Fruit fly (Drosophila melanogaster) whole organism, adult: ENCODE data around the gene CG4278.

Experiments
- CG11617 ChIP-seq: fragments of 200-800 bp; sonication (Bioruptor generic); optimal IDR thresholded peaks from 2 replicates; lab custom pipeline; 2017; ENCODE audit warnings: mild to moderate bottlenecking, missing biosample characterization, missing genetic modification reagents, missing genetic modification characterization
- CG12768 ChIP-seq: fragments of 200-800 bp; sonication (Bioruptor generic); optimal IDR thresholded peaks from 2 replicates; lab custom pipeline; 2017; ENCODE audit warnings: missing biosample characterization, missing genetic modification characterization, mild to moderate bottlenecking, moderate library complexity, missing genetic modification reagents
- CG14711 ChIP-seq: fragments of 200-800 bp; sonication (Bioruptor generic); optimal IDR thresholded peaks from 2 replicates; lab custom pipeline; 2018; ENCODE audit warnings: missing biosample characterization, mild to moderate bottlenecking, missing genetic modification characterization, moderate library complexity
- CG1620 ChIP-seq: fragments of 200-800 bp; sonication (Bioruptor generic); optimal IDR thresholded peaks from 2 replicates; lab custom pipeline; 2016; ENCODE audit warnings: missing biosample characterization, missing genetic modification characterization
- CG33017 ChIP-seq: fragments of 200-800 bp; sonication (Bioruptor generic); optimal IDR thresholded peaks from 2 replicates; lab custom pipeline; 2018; ENCODE audit warnings: missing biosample characterization, mild to moderate bottlenecking, missing genetic modification characterization, moderate library complexity
- CG7045 ChIP-seq: fragments of 200-800 bp; sonication (Bioruptor generic); optimal IDR thresholded peaks from 2 replicates; lab custom pipeline; 2017; ENCODE audit warnings: missing biosample characterization, mild to moderate bottlenecking, missing genetic modification characterization
- Clk ChIP-seq: fragments of 200-800 bp; sonication (Bioruptor generic); optimal IDR thresholded peaks from 2 replicates; lab custom pipeline; 2017; ENCODE audit warnings: missing biosample characterization, missing genetic modification characterization
- Crg-1 ChIP-seq: fragments of 200-800 bp; sonication (Bioruptor generic); optimal IDR thresholded peaks from 2 replicates; lab custom pipeline; 2016; ENCODE audit warnings: missing biosample characterization, missing genetic modification characterization
- Mnt ChIP-seq: fragments of 200-800 bp; sonication (Bioruptor generic); optimal IDR thresholded peaks from 2 replicates; lab custom pipeline; 2016; ENCODE audit warnings: missing biosample characterization, mild to moderate bottlenecking, missing genetic modification characterization
- cnc ChIP-seq, 2 experiments: fragments of >200 bp; optimal IDR thresholded peaks; 2 replicates each; lab custom pipeline; 2017
- kay ChIP-seq: fragments of 200-800 bp; sonication (Bioruptor generic); peaks from one replicate; lab custom pipeline; 2016; ENCODE audit warnings: missing biosample characterization, missing genetic modification characterization, borderline replicate concordance
- ovo ChIP-seq: fragments of 200-800 bp; sonication (Bioruptor generic); optimal IDR thresholded peaks from 2 replicates; lab custom pipeline; 2016; ENCODE audit warnings: missing biosample characterization, missing genetic modification characterization
- tj ChIP-seq: fragments of 200-800 bp; sonication (Bioruptor generic); optimal IDR thresholded peaks from 3 replicates; lab custom pipeline; 2017; ENCODE audit warnings: missing biosample characterization, mild to moderate bottlenecking, missing genetic modification characterization, moderate library complexity

- TF ChIP-seq kay (GFP tag; lab: Kevin White, UChicago) (peak; percentile 24), Mnt (GFP tag; lab: Kevin White, UChicago) (peak; percentile 29), Clk (GFP tag; lab: Kevin White, UChicago) (no peak), cnc (optimal IDR thresholded peaks at IDR 0.05; lab: Kevin White, UChicago) (no peak), CG11617 (GFP tag; lab: Kevin White, UChicago) (peak; percentile 77), CG33017 (peak; percentile 68), tj (peak; percentile 23), CG14711 (tag; lab: Kevin White, UChicago) (peak; percentile 64), CG1620 (GFP tag; lab: Kevin White, UChicago) (no peak), Crg-1 (peak; percentile 11), CG7045 (GFP tag; lab: Kevin White, UChicago) (peak; percentile 57), ovo (peak; percentile 51), CG12768 (GFP tag; lab: Kevin White, UChicago) (peak; percentile 81)
Observed at dm6 chr2L:16286360-16287005, 40.4 kb upstream of the CG4278 start.
